Worm (Caenorhabditis elegans) whole organism, midembryonic: ENCODE data around the gene nlp-41.

Experiments used
- T22C8.4 ChIP-seq: fragments of 200-800 bp; sonication (Bioruptor generic); IDR thresholded peaks from 2 replicates; pipeline ENCODE4 v1.3.6; 2022; ENCODE audit warnings: missing genetic modification characterization, missing compliant biosample characterization
- cog-1 ChIP-seq: sonication (generic microtip); optimal IDR thresholded peaks from 2 replicates; lab custom pipeline; 2016; ENCODE audit warnings: missing genetic modification characterization, missing compliant biosample characterization
- flt-1 ChIP-seq: fragments of 200-800 bp; sonication (Bioruptor generic); IDR thresholded peaks from 2 replicates; pipeline ENCODE4 v1.3.6; 2022; ENCODE audit warnings: missing genetic modification characterization, missing compliant biosample characterization
- klf-2 ChIP-seq: fragments of 200-800 bp; sonication (Bioruptor generic); conservative IDR thresholded peaks from 2 replicates; pipeline ENCODE4 v1.3.6; 2022; ENCODE audit warnings: missing genetic modification reagents, missing genetic modification characterization, missing compliant biosample characterization
- med-1 ChIP-seq: sonication (generic microtip); optimal IDR thresholded peaks from 2 replicates; lab custom pipeline; 2017; ENCODE audit warnings: missing genetic modification characterization, mild to moderate bottlenecking, missing compliant biosample characterization, antibody characterized with exemption, missing genetic modification reagents; ENCODE audit not compliant: insufficient read depth
- ref-1 ChIP-seq: fragments of 200-800 bp; sonication (Bioruptor generic); conservative IDR thresholded peaks from 2 replicates; pipeline ENCODE4 v1.3.6; 2022; ENCODE audit warnings: missing genetic modification reagents, missing genetic modification characterization, missing compliant biosample characterization
- tab-1 ChIP-seq: fragments of 200-800 bp; sonication (Bioruptor generic); IDR thresholded peaks from 2 replicates; pipeline ENCODE4 v1.3.6; 2022; ENCODE audit warnings: missing genetic modification characterization, missing compliant biosample characterization
- ztf-23 ChIP-seq: fragments of 200-800 bp; sonication (Bioruptor generic); IDR thresholded peaks from 2 replicates; pipeline ENCODE4 v1.3.6; 2022; ENCODE audit warnings: missing genetic modification reagents, missing genetic modification characterization, missing compliant biosample characterization
- ztf-29 ChIP-seq: fragments of 200-800 bp; sonication (Bioruptor generic); IDR thresholded peaks from 2 replicates; pipeline ENCODE4 v1.3.6; 2022; ENCODE audit warnings: missing genetic modification reagents, missing genetic modification characterization, missing compliant biosample characterization

Gene nlp-41

DNA sequence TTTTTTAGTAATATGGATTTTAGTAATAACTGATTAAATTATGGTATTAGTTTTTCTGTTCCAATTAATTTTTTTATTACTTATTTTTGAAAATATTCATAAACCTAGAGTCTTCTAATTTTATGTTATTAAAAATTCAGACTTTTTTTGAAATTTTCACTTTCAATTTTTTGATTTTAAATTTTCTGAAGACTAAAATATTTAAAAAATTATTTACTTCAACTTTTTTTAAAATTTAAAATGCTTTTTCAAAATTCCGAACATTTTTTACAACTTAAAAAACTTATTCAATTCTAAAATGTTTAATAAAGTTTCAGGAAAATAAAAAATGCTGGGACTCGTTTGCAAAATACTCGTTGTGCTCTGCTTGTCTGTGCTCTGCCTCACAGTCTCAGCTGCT lies at the start of gene nlp-41:
Gene nlp-41, plus strand, starts transcription at position 301 of the 400 bp plus-strand sequence.
- TF ChIP-seq cog-1 (no peak), ztf-23 (GFP tag; lab: Robert Waterston, UW) (no peak), ref-1 (GFP tag; lab: Robert Waterston, UW) (no peak), klf-2 (GFP tag; lab: Robert Waterston, UW) (no peak), flt-1 (GFP tag; lab: Robert Waterston, UW) (no peak)

DNA sequence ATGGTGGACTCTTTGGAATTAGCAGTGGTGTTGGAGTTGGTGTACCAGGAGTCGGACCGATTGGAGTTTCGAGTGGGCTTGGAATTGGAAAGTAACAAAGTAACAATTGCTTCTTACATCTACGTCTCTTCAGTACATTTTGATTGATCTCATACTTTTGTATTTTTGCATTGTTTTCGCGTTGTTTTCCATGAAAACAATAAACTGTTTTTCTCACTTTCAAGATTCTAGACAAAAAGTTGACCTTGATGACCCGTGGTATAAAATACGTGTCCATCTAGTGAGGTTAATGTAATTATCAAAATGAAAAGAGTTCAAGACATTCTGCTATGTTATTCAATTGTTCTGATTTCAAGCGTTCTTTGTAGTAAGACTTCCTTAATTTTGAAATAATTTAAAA lies 49.3 kb upstream of the nlp-41 start, which contains the start of gene K10H10.5:
Gene K10H10.5, plus strand, starts transcription at position 301 of the 400 bp plus-strand sequence.
- TF ChIP-seq flt-1 (GFP tag; lab: Robert Waterston, UW) = no peak
- TF ChIP-seq T22C8.4 (GFP tag; lab: Robert Waterston, UW) = no peak
- TF ChIP-seq tab-1 (GFP tag; lab: Robert Waterston, UW) = no peak
- no peak for TF ChIP-seq ztf-23 (GFP tag; lab: Robert Waterston, UW)
- no peak for TF ChIP-seq ref-1 (GFP tag; lab: Robert Waterston, UW)
- no peak for TF ChIP-seq cog-1
- TF ChIP-seq med-1 (GFP tag; lab: Kevin White, UChicago) = no peak

DNA sequence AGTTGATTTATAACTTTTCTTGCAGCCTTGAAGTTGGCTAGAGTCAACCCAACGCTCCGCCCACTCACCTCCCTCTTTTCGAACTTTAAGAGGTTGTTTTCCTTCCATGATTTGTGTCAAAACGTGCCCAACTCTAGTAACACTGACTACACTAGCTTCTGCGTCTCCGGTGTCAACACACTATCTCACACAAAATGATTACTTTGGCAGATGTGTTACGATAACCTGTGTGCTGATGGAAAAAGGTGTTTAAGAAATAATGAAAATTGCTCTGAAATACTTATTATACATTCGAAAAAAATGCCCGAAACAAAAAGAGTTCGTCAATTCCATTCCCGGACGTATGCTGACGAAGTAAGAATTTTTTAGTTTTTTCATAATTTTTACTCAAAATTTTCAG lies 47.7 kb upstream of the nlp-41 start, which contains the start of gene K10H10.6:
Gene K10H10.6, plus strand, starts transcription at position 301 of the 400 bp plus-strand sequence.
- TF ChIP-seq klf-2 (GFP tag; lab: Robert Waterston, UW) (no peak), T22C8.4 (GFP tag; lab: Robert Waterston, UW) (no peak)

ce11 chrII:14506245-14506644 lies 44.5 kb upstream of the nlp-41 start, which contains the start of gene K10H10.12:
TSS of gene K10H10.12 (minus strand) at chrII:14506345.
- TF ChIP-seq ref-1 (GFP tag; lab: Robert Waterston, UW) (no peak), tab-1 (GFP tag; lab: Robert Waterston, UW) (no peak), T22C8.4 (GFP tag; lab: Robert Waterston, UW) (no peak), klf-2 (GFP tag; lab: Robert Waterston, UW) (no peak), cog-1 (no peak), ztf-23 (GFP tag; lab: Robert Waterston, UW) (no peak), flt-1 (GFP tag; lab: Robert Waterston, UW) (no peak), med-1 (GFP tag; lab: Kevin White, UChicago) (no peak), ztf-29 (GFP tag; lab: Robert Waterston, UW) (no peak)

DNA sequence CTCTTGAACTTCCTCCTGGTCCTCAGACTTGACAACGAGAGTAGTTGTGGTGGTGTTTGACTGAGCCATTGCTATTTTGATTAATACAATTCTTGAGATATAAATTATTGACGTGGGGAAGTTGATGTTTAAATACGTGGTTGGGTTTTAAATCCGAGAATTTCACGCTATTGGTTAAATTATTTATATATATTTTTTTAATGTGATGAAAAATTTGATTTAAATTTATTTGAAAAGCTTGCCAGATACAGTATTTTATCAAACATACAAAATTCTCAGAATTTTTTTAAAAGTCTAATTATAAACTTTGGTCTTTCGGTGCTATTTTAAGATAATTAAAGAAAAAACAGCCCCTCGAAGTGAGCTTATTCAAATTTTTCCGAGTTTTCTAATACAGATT lies 43.1 kb upstream of the nlp-41 start, which contains the start of the genes K10H10.7 and K10H10.10:
Gene K10H10.7, minus strand, starts transcription at position 101 of the 400 bp plus-strand sequence.
Gene K10H10.10, plus strand, starts transcription at position 204 of the 400 bp plus-strand sequence.
- no peak for TF ChIP-seq flt-1 (GFP tag; lab: Robert Waterston, UW)
- no peak for TF ChIP-seq ztf-23 (GFP tag; lab: Robert Waterston, UW)
- TF ChIP-seq ztf-29 (GFP tag; lab: Robert Waterston, UW) = no peak
- TF ChIP-seq med-1 (GFP tag; lab: Kevin White, UChicago) = no peak
- no peak for TF ChIP-seq tab-1 (GFP tag; lab: Robert Waterston, UW)
- no peak for TF ChIP-seq klf-2 (GFP tag; lab: Robert Waterston, UW)
- no peak for TF ChIP-seq T22C8.4 (GFP tag; lab: Robert Waterston, UW)
- no peak for TF ChIP-seq ref-1 (GFP tag; lab: Robert Waterston, UW)
- TF ChIP-seq cog-1 = no peak

- TF ChIP-seq tab-1 (GFP tag; lab: Robert Waterston, UW) = no peak
- TF ChIP-seq klf-2 (GFP tag; lab: Robert Waterston, UW) = no peak
- no peak for TF ChIP-seq cog-1
- no peak for TF ChIP-seq ztf-23 (GFP tag; lab: Robert Waterston, UW)
- no peak for TF ChIP-seq T22C8.4 (GFP tag; lab: Robert Waterston, UW)
- no peak for TF ChIP-seq flt-1 (GFP tag; lab: Robert Waterston, UW)
- no peak for TF ChIP-seq ztf-29 (GFP tag; lab: Robert Waterston, UW)
- TF ChIP-seq ref-1 (GFP tag; lab: Robert Waterston, UW) = no peak
- no peak for TF ChIP-seq med-1 (GFP tag; lab: Kevin White, UChicago)
Observed at ce11 chrII:14510162-14510561, 40.6 kb upstream of the nlp-41 start.

DNA sequence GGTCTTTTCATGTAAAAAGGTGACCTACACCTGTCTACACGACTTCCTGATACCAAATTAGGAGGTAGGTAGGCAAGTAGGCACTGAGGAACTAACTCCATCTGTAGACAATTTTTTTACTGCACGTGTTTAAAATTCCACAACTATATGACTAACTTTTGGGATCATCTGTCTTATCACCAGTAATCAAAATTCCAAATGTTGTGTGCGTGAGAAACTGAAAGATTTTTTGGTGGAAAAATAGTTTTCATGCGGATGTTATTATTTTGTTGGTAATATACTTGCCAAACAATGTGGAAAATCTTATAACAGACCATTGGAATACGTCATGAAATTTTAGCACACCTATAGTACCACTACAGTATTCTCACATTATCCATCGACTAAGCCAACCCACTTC lies 39.5 kb upstream of the nlp-41 start, which contains the start of gene K10H10.13:
Gene K10H10.13, minus strand, starts transcription at position 101 of the 400 bp plus-strand sequence.
- no peak for TF ChIP-seq ztf-29 (GFP tag; lab: Robert Waterston, UW)
- TF ChIP-seq cog-1 = no peak
- no peak for TF ChIP-seq T22C8.4 (GFP tag; lab: Robert Waterston, UW)
- no peak for TF ChIP-seq med-1 (GFP tag; lab: Kevin White, UChicago)
- no peak for TF ChIP-seq tab-1 (GFP tag; lab: Robert Waterston, UW)
- TF ChIP-seq ref-1 (GFP tag; lab: Robert Waterston, UW) = no peak
- TF ChIP-seq flt-1 (GFP tag; lab: Robert Waterston, UW) = no peak
- no peak for TF ChIP-seq ztf-23 (GFP tag; lab: Robert Waterston, UW)
- TF ChIP-seq klf-2 (GFP tag; lab: Robert Waterston, UW) = no peak

DNA sequence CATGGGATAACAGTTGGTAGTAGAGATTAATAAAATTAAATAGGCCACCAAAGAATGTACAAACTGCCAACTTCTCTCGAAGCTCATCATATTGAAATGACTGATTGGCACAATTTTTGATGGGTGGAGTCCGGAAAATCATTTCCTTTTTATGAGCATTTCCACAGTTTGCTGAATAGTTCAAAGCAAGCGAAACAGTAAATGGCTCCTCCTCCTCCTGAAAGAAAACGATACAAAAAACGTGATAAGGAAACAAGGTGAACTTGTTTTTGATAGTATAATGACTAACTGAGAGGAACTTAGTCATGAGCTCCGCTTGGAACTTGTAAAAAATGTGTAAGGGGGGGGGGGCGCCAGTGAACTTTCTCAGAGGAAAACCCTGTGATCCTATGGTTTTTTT lies 35.7 kb upstream of the nlp-41 start, which contains the start of gene K10H10.9:
Gene K10H10.9, minus strand, starts transcription at position 101 of the 400 bp plus-strand sequence.
- TF ChIP-seq ref-1 (GFP tag; lab: Robert Waterston, UW) = no peak
- no peak for TF ChIP-seq ztf-23 (GFP tag; lab: Robert Waterston, UW)
- TF ChIP-seq cog-1 = no peak
- no peak for TF ChIP-seq klf-2 (GFP tag; lab: Robert Waterston, UW)
- TF ChIP-seq flt-1 (GFP tag; lab: Robert Waterston, UW) = no peak
- TF ChIP-seq T22C8.4 (GFP tag; lab: Robert Waterston, UW) = no peak
- no peak for TF ChIP-seq ztf-29 (GFP tag; lab: Robert Waterston, UW)
- TF ChIP-seq med-1 (GFP tag; lab: Kevin White, UChicago) = no peak
- TF ChIP-seq tab-1 (GFP tag; lab: Robert Waterston, UW) = no peak

- no peak for TF ChIP-seq med-1 (GFP tag; lab: Kevin White, UChicago)
- no peak for TF ChIP-seq T22C8.4 (GFP tag; lab: Robert Waterston, UW)
- TF ChIP-seq ztf-23 (GFP tag; lab: Robert Waterston, UW) = no peak
- TF ChIP-seq ref-1 (GFP tag; lab: Robert Waterston, UW) = no peak
- no peak for TF ChIP-seq cog-1
- no peak for TF ChIP-seq klf-2 (GFP tag; lab: Robert Waterston, UW)
- no peak for TF ChIP-seq tab-1 (GFP tag; lab: Robert Waterston, UW)
- TF ChIP-seq flt-1 (GFP tag; lab: Robert Waterston, UW) = no peak
- TF ChIP-seq ztf-29 (GFP tag; lab: Robert Waterston, UW) = no peak
Observed at ce11 chrII:14522037-14522436, 28.7 kb upstream of the nlp-41 start, which contains the start of gene btb-19. TSS of gene btb-19 (minus strand) at chrII:14522137.
